Worm (Caenorhabditis elegans): ENCODE data around the gene nhr-20.

DNA sequence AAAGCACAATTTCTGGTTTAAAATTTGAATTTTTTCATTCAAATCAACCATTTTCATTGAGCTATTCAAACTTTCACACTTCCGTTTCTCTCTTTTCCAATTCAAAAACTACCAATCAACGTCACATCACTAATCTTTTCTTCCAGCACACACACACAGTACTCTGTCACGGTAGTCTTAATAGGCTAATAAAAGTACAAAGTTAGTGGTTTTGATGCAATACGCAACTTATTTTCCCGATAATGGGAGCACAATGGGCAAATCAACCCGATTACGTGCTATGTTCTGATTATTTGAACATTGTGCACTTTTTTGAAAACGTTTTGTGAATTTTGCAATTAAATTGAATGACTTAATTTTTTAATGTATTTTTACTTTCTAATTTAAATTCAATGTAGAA is 5.7 kb downstream of the nhr-20 start:
- TF ChIP-seq zag-1 (tag; optimal IDR thresholded peaks at IDR 0.05), result no peak
- TF ChIP-seq R02D3.7 (tag; optimal IDR thresholded peaks at IDR 0.05), result no peak
- no peak for TF ChIP-seq elt-3 (tag; optimal IDR thresholded peaks at IDR 0.05)
- peak; percentile 75 for TF ChIP-seq elt-2 (tag; optimal IDR thresholded peaks at IDR 0.05)
- no peak for TF ChIP-seq nhr-28 (tag; optimal IDR thresholded peaks at IDR 0.05)

All from whole organism, L3 larva.